Fruit fly (Drosophila melanogaster) Kc167 (cell line): ENCODE measurements around the gene Enoph.

Source experiments
- Myc ChIP-seq: fragments of >200 bp; optimal IDR thresholded peaks from 2 replicates; lab custom pipeline; 2017; ENCODE audit warnings: missing external identifiers
- Sin3A ChIP-seq: fragments of >200 bp; optimal IDR thresholded peaks from 2 replicates; lab custom pipeline; 2018; ENCODE audit warnings: missing external identifiers
- h ChIP-seq: fragments of >200 bp; optimal IDR thresholded peaks from 3 replicates; lab custom pipeline; 2018; ENCODE audit warnings: missing external identifiers
- insv ChIP-seq: fragments of >200 bp; optimal IDR thresholded peaks from 3 replicates; lab custom pipeline; 2018; ENCODE audit warnings: missing external identifiers
- psq ChIP-seq: fragments of >200 bp; optimal IDR thresholded peaks from 2 replicates; lab custom pipeline; 2017; ENCODE audit warnings: missing external identifiers
- ttk ChIP-seq: sonication (Bioruptor generic); optimal IDR thresholded peaks from 2 replicates; lab custom pipeline; 2017; ENCODE audit warnings: missing external identifiers

dm6 chr3R:5226025-5226424 lies 30.5 kb downstream of the Enoph start, which contains the start of gene Vps37B:
- TF ChIP-seq psq (lab: Kevin White, UChicago) (no peak), h (lab: Kevin White, UChicago) (no peak), Myc (lab: Kevin White, UChicago) (no peak), ttk (no peak), insv (lab: Kevin White, UChicago) (no peak), Sin3A (lab: Kevin White, UChicago) (no peak)
